Fruit fly (Drosophila melanogaster) Kc167 (cell line): Measurements from ENCODE around the gene Lsd-1.

Experiments used
- Myc ChIP-seq: fragments of >200 bp; optimal IDR thresholded peaks from 2 replicates; lab custom pipeline; 2017; ENCODE audit warnings: missing external identifiers
- Sin3A ChIP-seq: fragments of >200 bp; optimal IDR thresholded peaks from 2 replicates; lab custom pipeline; 2018; ENCODE audit warnings: missing external identifiers
- h ChIP-seq: fragments of >200 bp; optimal IDR thresholded peaks from 3 replicates; lab custom pipeline; 2018; ENCODE audit warnings: missing external identifiers
- insv ChIP-seq: fragments of >200 bp; optimal IDR thresholded peaks from 3 replicates; lab custom pipeline; 2018; ENCODE audit warnings: missing external identifiers
- psq ChIP-seq: fragments of >200 bp; optimal IDR thresholded peaks from 2 replicates; lab custom pipeline; 2017; ENCODE audit warnings: missing external identifiers
- ttk ChIP-seq: sonication (Bioruptor generic); optimal IDR thresholded peaks from 2 replicates; lab custom pipeline; 2017; ENCODE audit warnings: missing external identifiers

dm6 chr3R:23757912-23758607 is 5.6 kb upstream of the Lsd-1 start, which contains the start of the genes PTPMT1 and Hrd3:
- TF ChIP-seq ttk (lab: Kevin White, UChicago) = no peak
- no peak for TF ChIP-seq insv
- TF ChIP-seq h (lab: Kevin White, UChicago) = no peak
- no peak for TF ChIP-seq Myc (lab: Kevin White, UChicago)
- TF ChIP-seq Sin3A (lab: Kevin White, UChicago) = no peak
- no peak for TF ChIP-seq psq (lab: Kevin White, UChicago)
